Worm (Caenorhabditis elegans) whole organism, L4 larva: ENCODE data around the gene srh-200.

Experiments used
- ama-1 ChIP-seq: fragments of 150-350 bp; optimal IDR thresholded peaks from 2 replicates; lab custom pipeline; 2014; ENCODE audit warnings: inconsistent platforms, mixed read lengths
- dmd-6 ChIP-seq: fragments of 200-800 bp; sonication (Bioruptor generic); IDR thresholded peaks from 2 replicates; pipeline ENCODE4 v1.3.6; 2022; ENCODE audit warnings: missing genetic modification reagents, missing genetic modification characterization, missing compliant biosample characterization
- fkh-10 ChIP-seq: fragments of 150-350 bp; optimal IDR thresholded peaks from 2 replicates; lab custom pipeline; 2014; ENCODE audit warnings: missing biosample characterization, missing genetic modification reagents, missing genetic modification characterization
- nhr-111 ChIP-seq: fragments of 200-800 bp; sonication (Bioruptor generic); optimal IDR thresholded peaks from 2 replicates; lab custom pipeline; 2018; ENCODE audit warnings: mild to moderate bottlenecking, missing genetic modification characterization, missing compliant biosample characterization
- nhr-76 ChIP-seq: fragments of 150-350 bp; optimal IDR thresholded peaks from 2 replicates; lab custom pipeline; 2014; ENCODE audit warnings: missing biosample characterization, missing genetic modification characterization
- unc-62 ChIP-seq, 3 experiments: fragments of 150-350 bp in 1 of 3; sonication (generic microtip); optimal IDR thresholded peaks in 2 of 3; peaks in 1 of 3; 1 replicate in 1 of 3; 2 replicates in 2 of 3; lab custom pipeline; 2014 to 2017; ENCODE audit warnings: missing biosample characterization in 3 of 3, missing genetic modification characterization in 3 of 3, missing genetic modification reagents in 3 of 3, missing genotype in 1 of 3

- TF ChIP-seq unc-62 (GFP tag; optimal IDR thresholded peaks at IDR 0.05 in 1 of 2; lab: Kevin White, UChicago): no peak
- no peak for TF ChIP-seq unc-62 (tag; optimal IDR thresholded peaks at IDR 0.05; lab: Kevin White, UChicago)
- TF ChIP-seq nhr-76 (tag; lab: Kevin White, UChicago): no peak
- TF ChIP-seq fkh-10 (GFP tag; lab: Kevin White, UChicago): no peak
- no peak for TF ChIP-seq dmd-6
- TF ChIP-seq ama-1 (lab: Kevin White, UChicago): no peak
- TF ChIP-seq nhr-111 (GFP tag; lab: Kevin White, UChicago): no peak
Observed at ce11 chrV:7696842-7697241, 43.4 kb upstream of the srh-200 start, which contains the start of gene ZK105.3.
